In the genomic region with DNA sequence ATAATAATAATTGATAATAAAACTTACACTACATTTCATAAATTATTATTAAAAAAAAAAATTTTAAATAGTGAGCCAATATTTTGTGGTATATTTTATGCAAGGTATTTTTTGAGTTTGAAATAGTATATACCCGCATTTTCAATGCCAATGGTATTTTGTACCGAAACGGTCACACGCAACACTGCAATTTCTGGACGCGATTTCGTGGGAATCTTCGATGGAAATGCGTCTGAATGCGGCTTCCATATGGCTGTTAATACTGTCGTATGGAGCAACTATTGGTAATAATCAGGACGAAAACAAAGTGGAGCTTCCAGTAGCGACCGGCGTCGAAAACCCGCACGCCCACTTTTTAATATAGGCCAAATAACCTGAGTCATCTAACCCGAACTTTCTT, we compare ENCODE assay signal across 3 fruit fly cellular contexts.
TF ChIP-seq lines count a peak whose summit lies in the region.

Gene Nct (plus strand): TSS at position 173 of the 400 bp plus-strand sequence.

- TF ChIP-seq CTCF in whole organism, embryonic (GFP tag; optimal IDR thresholded peaks at IDR 0.05; lab: Kevin White, UChicago): no peak

TF ChIP-seq in whole organism, embryonic, 481 proteins besides CTCF, POLR2A, EP300 and RAD21 (continues in another document):
- TF ChIP-seq Scr (GFP tag; IDR thresholded peaks at IDR 0.05; lab: Robert Waterston, UW; ENCODE audit: partially characterized antibody) (peak; percentile 25; the same call in 1 of the 2 replicates), CG15514 (GFP tag; optimal IDR thresholded peaks at IDR 0.05; lab: Kevin White, UChicago) (no peak), CG6272 (GFP tag; IDR thresholded peaks at IDR 0.05; lab: Robert Waterston, UW) (no peak), CG7928 (GFP tag; optimal IDR thresholded peaks at IDR 0.05; lab: Kevin White, UChicago) (no peak), YL-1 (GFP tag; optimal IDR thresholded peaks at IDR 0.05; lab: Kevin White, UChicago) (peak; percentile 43), E2f2 (GFP tag; IDR thresholded peaks at IDR 0.05; lab: Robert Waterston, UW) (peak; percentile 72), kay (GFP tag; optimal IDR thresholded peaks at IDR 0.05; lab: Kevin White, UChicago) (peak; percentile 1), CG2116 (GFP tag; optimal IDR thresholded peaks at IDR 0.05; lab: Kevin White, UChicago) (peak; percentile 7), Stat92E (GFP tag; optimal IDR thresholded peaks at IDR 0.05; lab: Kevin White, UChicago) (peak in 1 of 3 experiments; percentile 22), Max (GFP tag; optimal IDR thresholded peaks at IDR 0.05; lab: Kevin White, UChicago) (no peak), MBD-R2 (GFP tag; IDR thresholded peaks at IDR 0.05; lab: Robert Waterston, UW) (peak; percentile 71; the same call in 1 of the 2 replicates), ab (GFP tag; optimal IDR thresholded peaks at IDR 0.05; lab: Kevin White, UChicago) (no peak), gfzf (GFP tag; optimal IDR thresholded peaks at IDR 0.05; lab: Kevin White, UChicago) (peak; percentile 75), lov (optimal IDR thresholded peaks at IDR 0.05; lab: Kevin White, UChicago) (no peak), lov (GFP tag; IDR thresholded peaks at IDR 0.05; lab: Robert Waterston, UW) (no peak), Dll (GFP tag; IDR thresholded peaks at IDR 0.05; lab: Robert Waterston, UW; ENCODE audit: partially characterized antibody) (0 out of 4 replicates have a peak, but pooled peaks have one; percentile 15), tll (GFP tag; optimal IDR thresholded peaks at IDR 0.05; lab: Kevin White, UChicago) (no peak), CG10267 (tag; optimal IDR thresholded peaks at IDR 0.05; lab: Kevin White, UChicago) (peak; percentile 17), CG14710 (tag; optimal IDR thresholded peaks at IDR 0.05; lab: Kevin White, UChicago) (peak; percentile 38), ewg (GFP tag; optimal IDR thresholded peaks at IDR 0.05; lab: Kevin White, UChicago) (no peak), CG3281 (GFP tag; optimal IDR thresholded peaks at IDR 0.05; lab: Kevin White, UChicago) (no peak), ftz-f1 (GFP tag; optimal IDR thresholded peaks at IDR 0.05; lab: Kevin White, UChicago) (peak; percentile 0), trem (tag; optimal IDR thresholded peaks at IDR 0.05; lab: Kevin White, UChicago) (peak; percentile 18), peb (GFP tag; IDR thresholded peaks at IDR 0.05; lab: Robert Waterston, UW) (no peak), CG9437 (GFP tag; optimal IDR thresholded peaks at IDR 0.05; lab: Kevin White, UChicago) (no peak), CG9797 (GFP tag; optimal IDR thresholded peaks at IDR 0.05; lab: Kevin White, UChicago) (peak; percentile 72), CG17829 (tag; optimal IDR thresholded peaks at IDR 0.05; lab: Kevin White, UChicago) (peak; percentile 1)

TF ChIP-seq in whole organism, prepupa, 60 proteins besides CTCF, POLR2A, EP300 and RAD21:
- no peak for TF ChIP-seq Hr38 (GFP tag; optimal IDR thresholded peaks at IDR 0.05; lab: Kevin White, UChicago)
- TF ChIP-seq Sox14 (GFP tag; optimal IDR thresholded peaks at IDR 0.05; lab: Kevin White, UChicago): peak; percentile 68

TF ChIP-seq in whole organism, wandering third instar larva, 38 proteins besides CTCF, POLR2A, EP300 and RAD21:
- TF ChIP-seq Rel (GFP tag; optimal IDR thresholded peaks at IDR 0.05; lab: Kevin White, UChicago) (no peak), Rel (tag; optimal IDR thresholded peaks at IDR 0.05; lab: Kevin White, UChicago) (peak; percentile 59), Dif (GFP tag; optimal IDR thresholded peaks at IDR 0.05; lab: Kevin White, UChicago; ENCODE audit: partially characterized antibody) (no peak)
